Worm (Caenorhabditis elegans) whole organism, midembryonic: ENCODE measurements around the gene C53D6.6.
A peak's percentile ranks its signal among the peaks of the same experiment; 100 is the strongest.

Experiments
- T22C8.4 ChIP-seq: fragments of 200-800 bp; sonication (Bioruptor generic); IDR thresholded peaks from 2 replicates; pipeline ENCODE4 v1.3.6; 2022; ENCODE audit warnings: missing genetic modification characterization, missing compliant biosample characterization
- cog-1 ChIP-seq: sonication (generic microtip); optimal IDR thresholded peaks from 2 replicates; lab custom pipeline; 2016; ENCODE audit warnings: missing genetic modification characterization, missing compliant biosample characterization
- flt-1 ChIP-seq: fragments of 200-800 bp; sonication (Bioruptor generic); IDR thresholded peaks from 2 replicates; pipeline ENCODE4 v1.3.6; 2022; ENCODE audit warnings: missing genetic modification characterization, missing compliant biosample characterization
- klf-2 ChIP-seq: fragments of 200-800 bp; sonication (Bioruptor generic); conservative IDR thresholded peaks from 2 replicates; pipeline ENCODE4 v1.3.6; 2022; ENCODE audit warnings: missing genetic modification reagents, missing genetic modification characterization, missing compliant biosample characterization
- med-1 ChIP-seq: sonication (generic microtip); optimal IDR thresholded peaks from 2 replicates; lab custom pipeline; 2017; ENCODE audit warnings: missing genetic modification characterization, mild to moderate bottlenecking, missing compliant biosample characterization, antibody characterized with exemption, missing genetic modification reagents; ENCODE audit not compliant: insufficient read depth
- ref-1 ChIP-seq: fragments of 200-800 bp; sonication (Bioruptor generic); conservative IDR thresholded peaks from 2 replicates; pipeline ENCODE4 v1.3.6; 2022; ENCODE audit warnings: missing genetic modification reagents, missing genetic modification characterization, missing compliant biosample characterization
- tab-1 ChIP-seq: fragments of 200-800 bp; sonication (Bioruptor generic); IDR thresholded peaks from 2 replicates; pipeline ENCODE4 v1.3.6; 2022; ENCODE audit warnings: missing genetic modification characterization, missing compliant biosample characterization
- ztf-23 ChIP-seq: fragments of 200-800 bp; sonication (Bioruptor generic); IDR thresholded peaks from 2 replicates; pipeline ENCODE4 v1.3.6; 2022; ENCODE audit warnings: missing genetic modification reagents, missing genetic modification characterization, missing compliant biosample characterization
- ztf-29 ChIP-seq: fragments of 200-800 bp; sonication (Bioruptor generic); IDR thresholded peaks from 2 replicates; pipeline ENCODE4 v1.3.6; 2022; ENCODE audit warnings: missing genetic modification reagents, missing genetic modification characterization, missing compliant biosample characterization

Gene C53D6.6

DNA sequence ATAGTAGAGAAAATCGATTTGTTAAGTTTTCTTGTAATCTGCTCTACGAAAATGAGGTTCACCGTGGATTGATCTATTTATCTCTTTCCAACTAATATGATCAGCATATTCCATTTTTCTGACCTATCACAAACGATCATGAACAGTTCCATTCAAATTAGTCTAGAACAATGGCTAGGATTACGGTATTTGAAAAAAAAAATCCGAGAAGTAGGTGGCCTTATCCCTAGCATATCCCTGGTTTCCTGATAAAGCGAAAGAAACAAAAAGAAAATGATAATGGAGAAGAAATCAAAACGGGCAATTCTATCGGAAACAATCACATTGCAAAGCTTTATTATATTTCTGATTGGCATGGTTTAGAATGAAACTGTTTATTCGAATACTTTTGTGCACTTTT lies 39.7 kb downstream of the C53D6.6 start, which contains the start of gene mltn-12:
mltn-12 (plus strand) TSS at position 301 of the 400 bp plus-strand sequence.
- no peak for TF ChIP-seq ztf-29
- TF ChIP-seq tab-1: no peak
- TF ChIP-seq flt-1 (GFP tag; lab: Robert Waterston, UW): no peak
- TF ChIP-seq ztf-23 (GFP tag; lab: Robert Waterston, UW): no peak
- TF ChIP-seq ref-1: no peak
- TF ChIP-seq med-1 (GFP tag; lab: Kevin White, UChicago): no peak
- TF ChIP-seq klf-2 (GFP tag; lab: Robert Waterston, UW): no peak
- TF ChIP-seq cog-1 (tag; lab: Kevin White, UChicago): no peak
- no peak for TF ChIP-seq T22C8.4 (GFP tag; lab: Robert Waterston, UW)

- TF ChIP-seq T22C8.4 (GFP tag; lab: Robert Waterston, UW): peak; percentile 44; the same call in 1 of the 2 replicates
- no peak for TF ChIP-seq klf-2 (GFP tag; lab: Robert Waterston, UW)
- no peak for TF ChIP-seq tab-1
- TF ChIP-seq ref-1: no peak
- no peak for TF ChIP-seq med-1 (GFP tag; lab: Kevin White, UChicago)
- TF ChIP-seq ztf-29: 0 out of 2 replicates have a peak, but pooled peaks have one; percentile 15
- no peak for TF ChIP-seq flt-1 (GFP tag; lab: Robert Waterston, UW)
- TF ChIP-seq ztf-23 (GFP tag; lab: Robert Waterston, UW): no peak
- TF ChIP-seq cog-1 (tag; lab: Kevin White, UChicago): no peak
These were observed 45.6 kb downstream of the C53D6.6 start, which contains the start of gene bre-1 for ce11 chrIV:8986761-8987316. TSS of gene bre-1 (plus strand) at chrIV:8987266.

ce11 chrIV:8984566-8984965 lies 47.9 kb downstream of the C53D6.6 start, which contains the start of gene nstp-1:
TSS of gene nstp-1 (plus strand) at chrIV:8984866.
- TF ChIP-seq med-1 (GFP tag; lab: Kevin White, UChicago): no peak
- no peak for TF ChIP-seq T22C8.4 (GFP tag; lab: Robert Waterston, UW)
- TF ChIP-seq klf-2 (GFP tag; lab: Robert Waterston, UW): no peak
- no peak for TF ChIP-seq ztf-29
- no peak for TF ChIP-seq ref-1
- TF ChIP-seq cog-1 (tag; lab: Kevin White, UChicago): no peak

ce11 chrIV:8979695-8980094 lies 52.8 kb downstream of the C53D6.6 start, which contains the start of gene col-119:
TSS of gene col-119 (minus strand) at chrIV:8979795.
- no peak for TF ChIP-seq tab-1
- no peak for TF ChIP-seq flt-1 (GFP tag; lab: Robert Waterston, UW)
- TF ChIP-seq ztf-23 (GFP tag; lab: Robert Waterston, UW): no peak
- TF ChIP-seq med-1 (GFP tag; lab: Kevin White, UChicago): no peak

ce11 chrIV:8979062-8979612 lies 53.3 kb downstream of the C53D6.6 start:
- TF ChIP-seq med-1 (GFP tag; lab: Kevin White, UChicago) (no peak), klf-2 (GFP tag; lab: Robert Waterston, UW) (no peak), ztf-29 (no peak)

ce11 chrIV:8978047-8978446 lies 54.4 kb downstream of the C53D6.6 start:
- no peak for TF ChIP-seq flt-1 (GFP tag; lab: Robert Waterston, UW)
- no peak for TF ChIP-seq ref-1
- no peak for TF ChIP-seq T22C8.4 (GFP tag; lab: Robert Waterston, UW)
- no peak for TF ChIP-seq ztf-29
